Fruit fly (Drosophila melanogaster): Measurements from ENCODE around the gene Ag5r.

Gene Ag5r

dm6 chrX:14765737-14766253, 20.6 kb downstream of the Ag5r start, which contains the start of gene CG15890:
Gene CG15890, minus strand, starts transcription at chrX:14765787.
- TF ChIP-seq noc (tag; optimal IDR thresholded peaks at IDR 0.05) = no peak

- no peak for TF ChIP-seq noc (tag; optimal IDR thresholded peaks at IDR 0.05)
These were observed 21.3 kb downstream of the Ag5r start for dm6 chrX:14765024-14765423.

dm6 chrX:14751162-14751561, 35.2 kb downstream of the Ag5r start:
- TF ChIP-seq noc (tag; optimal IDR thresholded peaks at IDR 0.05) = no peak

- no peak for TF ChIP-seq noc (tag; optimal IDR thresholded peaks at IDR 0.05)
These were observed 35.9 kb downstream of the Ag5r start for dm6 chrX:14750448-14750847.

dm6 chrX:14749086-14749874, 37.1 kb downstream of the Ag5r start, which contains the start of gene NetB:
Gene NetB, minus strand, starts transcription at chrX:14749376.
- no peak for TF ChIP-seq noc (tag; optimal IDR thresholded peaks at IDR 0.05)

- TF ChIP-seq noc (tag; optimal IDR thresholded peaks at IDR 0.05) = no peak
These were observed 42.5 kb downstream of the Ag5r start for dm6 chrX:14743819-14744218.

dm6 chrX:14738420-14738819, 47.9 kb downstream of the Ag5r start:
- no peak for TF ChIP-seq noc (tag; optimal IDR thresholded peaks at IDR 0.05)

Measured in whole organism, larva.